Fruit fly (Drosophila melanogaster) whole organism, embryonic: ENCODE data around the gene CG14840.

ENCODE experiments used
- Adf1 ChIP-seq: fragments of 200-800 bp; sonication (Bioruptor generic); IDR thresholded peaks from 2 replicates; pipeline ENCODE4 v1.3.6; 2022; ENCODE audit warnings: missing biosample characterization, missing genetic modification characterization
- CG10565 ChIP-seq: fragments of 200-800 bp; sonication (Bioruptor generic); optimal IDR thresholded peaks from 3 replicates; lab custom pipeline; 2016; ENCODE audit warnings: missing biosample characterization, mild to moderate bottlenecking, missing genetic modification characterization
- CG11085 ChIP-seq: fragments of 200-800 bp; sonication (Bioruptor generic); IDR thresholded peaks from 2 replicates; pipeline ENCODE4 v1.3.6; 2022; ENCODE audit warnings: missing biosample characterization, missing genetic modification characterization
- CG12219 ChIP-seq: fragments of 200-800 bp; sonication (Bioruptor generic); optimal IDR thresholded peaks from 3 replicates; lab custom pipeline; 2018; ENCODE audit warnings: missing biosample characterization, mild to moderate bottlenecking, missing genetic modification characterization
- CG12744 ChIP-seq: fragments of 200-800 bp; sonication (Bioruptor generic); optimal IDR thresholded peaks from 2 replicates; lab custom pipeline; 2016; ENCODE audit warnings: missing biosample characterization, missing genetic modification characterization
- CG13123 ChIP-seq: fragments of 200-800 bp; sonication (Bioruptor generic); optimal IDR thresholded peaks from 2 replicates; lab custom pipeline; 2016; ENCODE audit warnings: missing biosample characterization, missing genetic modification characterization
- CG13287 ChIP-seq: fragments of 200-800 bp; sonication (Bioruptor generic); IDR thresholded peaks from 2 replicates; pipeline ENCODE4 v1.3.6; 2022; ENCODE audit warnings: missing biosample characterization, missing genetic modification characterization; ENCODE audit not compliant: partially characterized antibody
- CG17385 ChIP-seq: fragments of 200-800 bp; sonication (Bioruptor generic); optimal IDR thresholded peaks from 3 replicates; lab custom pipeline; 2018; ENCODE audit warnings: missing biosample characterization, mild to moderate bottlenecking, missing genetic modification characterization
- CG17802 ChIP-seq: fragments of 200-800 bp; sonication (Bioruptor generic); optimal IDR thresholded peaks from 2 replicates; lab custom pipeline; 2018; ENCODE audit warnings: missing biosample characterization, mild to moderate bottlenecking, missing genetic modification characterization, moderate library complexity
- CG2116 ChIP-seq: fragments of 200-800 bp; sonication (Bioruptor generic); optimal IDR thresholded peaks from 3 replicates; lab custom pipeline; 2018; ENCODE audit warnings: missing biosample characterization, mild to moderate bottlenecking, missing genetic modification characterization
- CG3065 ChIP-seq: fragments of 200-800 bp; sonication (Bioruptor generic); optimal IDR thresholded peaks from 2 replicates; lab custom pipeline; 2016; ENCODE audit warnings: missing biosample characterization, missing genetic modification characterization
- CG7786 ChIP-seq: fragments of 200-800 bp; sonication (Bioruptor generic); optimal IDR thresholded peaks from 2 replicates; lab custom pipeline; 2016; ENCODE audit warnings: missing biosample characterization, missing genetic modification characterization
- CG8089 ChIP-seq: fragments of 200-800 bp; sonication (Bioruptor generic); optimal IDR thresholded peaks from 3 replicates; lab custom pipeline; 2016; ENCODE audit warnings: missing biosample characterization, missing genetic modification characterization
- CG8944 ChIP-seq: fragments of 200-800 bp; sonication (Bioruptor generic); optimal IDR thresholded peaks from 3 replicates; lab custom pipeline; 2016; ENCODE audit warnings: missing biosample characterization, missing genetic modification characterization
- CG9609 ChIP-seq: fragments of 200-800 bp; sonication (Bioruptor generic); optimal IDR thresholded peaks from 3 replicates; lab custom pipeline; 2016; ENCODE audit warnings: missing biosample characterization, missing genetic modification characterization
- CHES-1-like ChIP-seq: fragments of 200-800 bp; sonication (Bioruptor generic); optimal IDR thresholded peaks from 2 replicates; lab custom pipeline; 2016; ENCODE audit warnings: missing biosample characterization, missing genetic modification characterization
- Dp ChIP-seq: fragments of 200-800 bp; sonication (Bioruptor generic); optimal IDR thresholded peaks from 2 replicates; lab custom pipeline; 2018; ENCODE audit warnings: missing biosample characterization, mild to moderate bottlenecking, missing genetic modification characterization, moderate library complexity
- ERR ChIP-seq: fragments of 200-800 bp; sonication (Bioruptor generic); optimal IDR thresholded peaks from 2 replicates; lab custom pipeline; 2016; ENCODE audit warnings: missing biosample characterization, missing genetic modification characterization
- Fer3 ChIP-seq: fragments of 200-800 bp; sonication (Bioruptor generic); optimal IDR thresholded peaks from 2 replicates; lab custom pipeline; 2018; ENCODE audit warnings: missing biosample characterization, mild to moderate bottlenecking, missing genetic modification characterization, moderate library complexity
- H2.0 ChIP-seq: fragments of 200-800 bp; sonication (Bioruptor generic); IDR thresholded peaks from 2 replicates; pipeline ENCODE4 v1.3.6; 2022; ENCODE audit warnings: missing biosample characterization, missing genetic modification characterization
- Hr3 ChIP-seq: fragments of 200-800 bp; sonication (Bioruptor generic); optimal IDR thresholded peaks from 3 replicates; lab custom pipeline; 2016; ENCODE audit warnings: missing biosample characterization, missing genetic modification characterization
- Hsf ChIP-seq: fragments of 200-800 bp; sonication (Bioruptor generic); optimal IDR thresholded peaks from 3 replicates; lab custom pipeline; 2016; ENCODE audit warnings: missing biosample characterization, missing genetic modification characterization
- Lim3 ChIP-seq: fragments of 200-800 bp; sonication (Bioruptor generic); IDR thresholded peaks from 2 replicates; pipeline ENCODE4 v1.3.6; 2022; ENCODE audit warnings: missing biosample characterization, missing genetic modification characterization
- Optix ChIP-seq: fragments of 200-800 bp; sonication (Bioruptor generic); IDR thresholded peaks from 3 replicates; pipeline ENCODE4 v1.3.6; 2022; ENCODE audit warnings: missing biosample characterization, missing genetic modification characterization
- Rx ChIP-seq: fragments of 200-800 bp; sonication (Bioruptor generic); IDR thresholded peaks from 2 replicates; pipeline ENCODE4 v1.3.6; 2022; ENCODE audit warnings: missing biosample characterization, missing genetic modification characterization
- Side ChIP-seq: fragments of 200-800 bp; sonication (Bioruptor generic); optimal IDR thresholded peaks from 2 replicates; lab custom pipeline; 2016; ENCODE audit warnings: missing biosample characterization, missing genetic modification characterization
- Sox100B ChIP-seq: fragments of 200-800 bp; sonication (Bioruptor generic); optimal IDR thresholded peaks from 3 replicates; lab custom pipeline; 2018; ENCODE audit warnings: missing biosample characterization, mild to moderate bottlenecking, missing genetic modification characterization
- Tbp ChIP-seq: fragments of >200 bp; optimal IDR thresholded peaks from 2 replicates; lab custom pipeline; 2018; ENCODE audit warnings: missing biosample characterization, missing genetic modification characterization
- Xrp1 ChIP-seq: fragments of 200-800 bp; sonication (Bioruptor generic); IDR thresholded peaks from 2 replicates; pipeline ENCODE4 v1.3.6; 2022; ENCODE audit warnings: missing biosample characterization, missing genetic modification characterization
- az2 ChIP-seq: fragments of 200-800 bp; sonication (Bioruptor generic); optimal IDR thresholded peaks from 3 replicates; lab custom pipeline; 2016; ENCODE audit warnings: missing biosample characterization, missing genetic modification characterization
- chn ChIP-seq: fragments of 200-800 bp; sonication (Bioruptor generic); optimal IDR thresholded peaks from 2 replicates; lab custom pipeline; 2016; ENCODE audit warnings: missing biosample characterization, missing genetic modification characterization
- da ChIP-seq: fragments of 200-800 bp; sonication (Bioruptor generic); optimal IDR thresholded peaks from 2 replicates; lab custom pipeline; 2016; ENCODE audit warnings: missing biosample characterization, missing genetic modification characterization
- dm ChIP-seq: fragments of 200-800 bp; sonication (Bioruptor generic); optimal IDR thresholded peaks from 3 replicates; lab custom pipeline; 2016; ENCODE audit warnings: missing biosample characterization, missing genetic modification characterization
- eve ChIP-seq, 2 experiments: fragments of >200 bp; optimal IDR thresholded peaks; 2 replicates each; lab custom pipeline; 2017; ENCODE audit warnings: missing biosample characterization in 2 of 2, missing genetic modification characterization in 2 of 2
- ewg ChIP-seq: fragments of 200-800 bp; sonication (Bioruptor generic); optimal IDR thresholded peaks from 3 replicates; lab custom pipeline; 2017; ENCODE audit warnings: mild to moderate bottlenecking, missing biosample characterization, missing genetic modification reagents, missing genetic modification characterization
- gce ChIP-seq: fragments of 200-800 bp; sonication (Bioruptor generic); IDR thresholded peaks from 3 replicates; pipeline ENCODE4 v1.3.6; 2022; ENCODE audit warnings: missing biosample characterization, missing genetic modification characterization
- gfzf ChIP-seq: fragments of 200-800 bp; sonication (Bioruptor generic); optimal IDR thresholded peaks from 2 replicates; lab custom pipeline; 2016; ENCODE audit warnings: missing biosample characterization, mild to moderate bottlenecking, missing genetic modification characterization, moderate library complexity
- gt ChIP-seq: fragments of 200-800 bp; sonication (Bioruptor generic); IDR thresholded peaks from 2 replicates; pipeline ENCODE4 v1.3.6; 2022; ENCODE audit warnings: missing biosample characterization, missing genetic modification characterization
- h ChIP-seq: fragments of >200 bp; optimal IDR thresholded peaks from 2 replicates; lab custom pipeline; 2017
- jumu ChIP-seq: fragments of 200-800 bp; sonication (Bioruptor generic); optimal IDR thresholded peaks from 3 replicates; lab custom pipeline; 2016; ENCODE audit warnings: missing biosample characterization, missing genetic modification characterization
- ken ChIP-seq: fragments of 200-800 bp; sonication (Bioruptor generic); IDR thresholded peaks from 3 replicates; pipeline ENCODE4 v1.3.6; 2022; ENCODE audit warnings: missing biosample characterization, missing genetic modification characterization
- lab ChIP-seq: fragments of 200-800 bp; sonication (Bioruptor generic); optimal IDR thresholded peaks from 3 replicates; lab custom pipeline; 2017; ENCODE audit warnings: missing biosample characterization, missing genetic modification characterization, mild to moderate bottlenecking, moderate library complexity, missing genetic modification reagents
- nau ChIP-seq: fragments of 200-800 bp; sonication (Bioruptor generic); optimal IDR thresholded peaks from 3 replicates; lab custom pipeline; 2017; ENCODE audit warnings: missing biosample characterization, mild to moderate bottlenecking, missing genetic modification characterization, missing genetic modification reagents
- pho ChIP-seq: fragments of 200-800 bp; sonication (Bioruptor generic); optimal IDR thresholded peaks from 2 replicates; lab custom pipeline; 2016; ENCODE audit warnings: missing biosample characterization, missing genetic modification characterization
- sim ChIP-seq: fragments of 200-800 bp; sonication (Bioruptor generic); IDR thresholded peaks from 2 replicates; pipeline ENCODE4 v1.3.6; 2022; ENCODE audit warnings: missing biosample characterization, missing genetic modification characterization
- sqz ChIP-seq: fragments of 200-800 bp; sonication (Bioruptor generic); optimal IDR thresholded peaks from 3 replicates; lab custom pipeline; 2018; ENCODE audit warnings: missing biosample characterization, mild to moderate bottlenecking, missing genetic modification characterization
- stwl ChIP-seq: fragments of 200-800 bp; sonication (Bioruptor generic); optimal IDR thresholded peaks from 3 replicates; lab custom pipeline; 2018; ENCODE audit warnings: missing biosample characterization, mild to moderate bottlenecking, missing genetic modification characterization, moderate library complexity
- tap ChIP-seq: fragments of 200-800 bp; optimal IDR thresholded peaks from 3 replicates; lab custom pipeline; 2019; ENCODE audit warnings: missing biosample characterization, mild to moderate bottlenecking, missing genetic modification characterization, moderate library complexity
- trem ChIP-seq: fragments of 200-800 bp; optimal IDR thresholded peaks from 3 replicates; lab custom pipeline; 2019; ENCODE audit warnings: missing biosample characterization, mild to moderate bottlenecking, missing genetic modification characterization, moderate library complexity
- unc-4 ChIP-seq: fragments of 200-800 bp; sonication (Bioruptor generic); IDR thresholded peaks from 2 replicates; pipeline ENCODE4 v1.3.6; 2022; ENCODE audit warnings: missing biosample characterization, missing genetic modification characterization; ENCODE audit not compliant: partially characterized antibody
- vfl ChIP-seq: fragments of 200-800 bp; sonication (Bioruptor generic); optimal IDR thresholded peaks from 2 replicates; lab custom pipeline; 2016; ENCODE audit warnings: missing biosample characterization, missing genetic modification characterization

The CG14840 gene

dm6 chr3R:14286320-14287190, 25.5 kb upstream of the CG14840 start, which contains the start of gene trx (continued):
- TF ChIP-seq Hr3 (GFP tag; lab: Kevin White, UChicago) (no peak), Sox100B (GFP tag; lab: Kevin White, UChicago) (no peak), tap (tag; lab: Kevin White, UChicago) (no peak), Adf1 (GFP tag; lab: Robert Waterston, UW) (no peak), CG13287 (no peak), sqz (GFP tag; lab: Kevin White, UChicago) (peak; percentile 51), gt (no peak), H2.0 (no peak), dm (GFP tag; lab: Kevin White, UChicago) (no peak), Fer3 (no peak), CHES-1-like (no peak), vfl (GFP tag; lab: Kevin White, UChicago) (no peak), CG12744 (GFP tag; lab: Kevin White, UChicago) (peak; percentile 7), gfzf (peak; percentile 99), CG9609 (GFP tag; lab: Kevin White, UChicago) (no peak), Tbp (no peak), Xrp1 (GFP tag; lab: Robert Waterston, UW) (no peak), Hsf (GFP tag; lab: Kevin White, UChicago) (no peak), stwl (tag; lab: Kevin White, UChicago) (peak; percentile 91), pho (no peak), CG17802 (tag; lab: Kevin White, UChicago) (no peak), CG12219 (GFP tag; lab: Kevin White, UChicago) (no peak), ken (GFP tag; lab: Robert Waterston, UW) (no peak), ERR (GFP tag; lab: Kevin White, UChicago) (no peak), CG17385 (peak; percentile 99), lab (GFP tag; lab: Kevin White, UChicago) (no peak), nau (GFP tag; lab: Kevin White, UChicago) (no peak), Rx (GFP tag; lab: Robert Waterston, UW) (no peak), CG8089 (GFP tag; lab: Kevin White, UChicago) (no peak), CG11085 (GFP tag; lab: Robert Waterston, UW) (no peak), unc-4 (GFP tag; lab: Robert Waterston, UW) (no peak), Side (GFP tag; lab: Kevin White, UChicago) (no peak), CG3065 (GFP tag; lab: Kevin White, UChicago) (no peak), CG10565 (GFP tag; lab: Kevin White, UChicago) (no peak), az2 (GFP tag; lab: Kevin White, UChicago) (no peak), CG7786 (GFP tag; lab: Kevin White, UChicago) (no peak), CG8944 (GFP tag; lab: Kevin White, UChicago) (no peak), jumu (GFP tag; lab: Kevin White, UChicago) (peak; percentile 29), h (no peak), sim (GFP tag; lab: Robert Waterston, UW) (no peak), da (peak; percentile 39), chn (GFP tag; lab: Kevin White, UChicago) (no peak), trem (tag; lab: Kevin White, UChicago) (peak; percentile 71), gce (no peak), CG2116 (GFP tag; lab: Kevin White, UChicago) (peak; percentile 36), Optix (GFP tag; lab: Robert Waterston, UW) (no peak), Dp (GFP tag; lab: Kevin White, UChicago) (peak; percentile 71), Lim3 (GFP tag; lab: Robert Waterston, UW) (no peak), CG13123 (GFP tag; lab: Kevin White, UChicago) (no peak), ewg (peak; percentile 59), eve (GFP tag; optimal IDR thresholded peaks at IDR 0.05; lab: Kevin White, UChicago) (no peak)
